Worm (Caenorhabditis elegans) whole organism, L4 larva: Measurements from ENCODE around the gene srm-4.

Experiments used
- lin-15B ChIP-seq: fragments of 150-350 bp; sonication (generic microtip); optimal IDR thresholded peaks from 3 replicates; lab custom pipeline; 2014; ENCODE audit warnings: missing biosample characterization, missing genetic modification characterization
- lin-38 ChIP-seq: fragments of 200-800 bp; sonication (Bioruptor generic); IDR thresholded peaks from 2 replicates; pipeline ENCODE4 v1.3.6; 2022; ENCODE audit warnings: missing genetic modification reagents, missing genetic modification characterization, missing compliant biosample characterization
- lir-3 ChIP-seq: sonication (generic microtip); optimal IDR thresholded peaks from 2 replicates; lab custom pipeline; 2016; ENCODE audit warnings: mild to moderate bottlenecking, missing genetic modification characterization, missing compliant biosample characterization
- nhr-237 ChIP-seq: sonication (generic microtip); optimal IDR thresholded peaks from 2 replicates; lab custom pipeline; 2017; ENCODE audit warnings: missing biosample characterization, missing genetic modification characterization
- nhr-77 ChIP-seq: fragments of 150-350 bp; optimal IDR thresholded peaks from 2 replicates; lab custom pipeline; 2014; ENCODE audit warnings: missing biosample characterization, missing genetic modification characterization
- pha-4 ChIP-seq, 2 experiments: fragments of 150-350 bp in 1 of 2; fragments of 200-800 bp in 1 of 2; sonication (Bioruptor generic) in 1 of 2; IDR thresholded peaks in 1 of 2; optimal IDR thresholded peaks in 1 of 2; 2 replicates each; pipeline versions ENCODE4 v1.3.6 to Lab custom; 2014 to 2022; ENCODE audit warnings: missing genetic modification characterization in 2 of 2, missing genetic modification reagents in 2 of 2, missing biosample characterization in 1 of 2, missing compliant biosample characterization in 1 of 2
- skn-1 ChIP-seq: fragments of 150-350 bp; optimal IDR thresholded peaks from 2 replicates; lab custom pipeline; 2014; ENCODE audit warnings: missing biosample characterization, missing genetic modification characterization

DNA sequence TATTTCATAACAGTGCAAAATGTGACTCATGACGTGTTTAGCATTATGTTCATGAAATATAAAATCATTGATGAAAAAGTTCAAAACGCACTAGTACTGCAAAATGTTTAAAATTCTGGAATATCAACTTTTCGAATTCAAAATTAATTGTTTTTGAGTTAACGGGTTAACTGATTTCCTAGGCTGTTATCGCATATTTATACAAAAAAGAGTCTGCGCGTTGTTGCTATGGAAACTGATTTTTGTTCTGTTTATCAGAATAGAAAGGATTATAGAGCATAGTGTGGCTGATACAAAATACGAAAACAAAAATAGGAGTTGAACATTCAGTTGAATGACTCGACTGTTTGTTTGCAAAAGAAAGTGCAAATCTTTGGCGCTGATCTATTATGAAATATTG, 15.6 kb upstream of the srm-4 start:
- TF ChIP-seq lir-3 (no peak), pha-4 (GFP tag; IDR thresholded peaks at IDR 0.05; lab: Robert Waterston, UW) (no peak), pha-4 (tag; optimal IDR thresholded peaks at IDR 0.05; lab: Kevin White, UChicago) (no peak), skn-1 (tag; lab: Kevin White, UChicago) (no peak), nhr-237 (tag; lab: Kevin White, UChicago) (no peak), lin-38 (no peak), lin-15B (tag; lab: Kevin White, UChicago) (no peak), nhr-77 (tag; lab: Kevin White, UChicago) (no peak)
